Fruit fly (Drosophila melanogaster) whole organism: ENCODE results near the gene CG8036.

Experiments used
- CG8478 ChIP-seq: fragments of >200 bp; optimal IDR thresholded peaks from 2 replicates; lab custom pipeline; 2018; ENCODE audit warnings: inconsistent platforms
- EcR ChIP-seq, 2 experiments: fragments of >200 bp; optimal IDR thresholded peaks; 2 replicates each; lab custom pipeline; 2017; ENCODE audit warnings: missing biosample characterization in 2 of 2, missing genetic modification characterization in 2 of 2, missing genetic modification reagents in 2 of 2
- pan ChIP-seq: fragments of >200 bp; optimal IDR thresholded peaks from 2 replicates; lab custom pipeline; 2017
- usp ChIP-seq: fragments of >200 bp; optimal IDR thresholded peaks from 2 replicates; lab custom pipeline; 2017; ENCODE audit warnings: missing biosample characterization, missing genetic modification characterization, mixed read lengths

DNA sequence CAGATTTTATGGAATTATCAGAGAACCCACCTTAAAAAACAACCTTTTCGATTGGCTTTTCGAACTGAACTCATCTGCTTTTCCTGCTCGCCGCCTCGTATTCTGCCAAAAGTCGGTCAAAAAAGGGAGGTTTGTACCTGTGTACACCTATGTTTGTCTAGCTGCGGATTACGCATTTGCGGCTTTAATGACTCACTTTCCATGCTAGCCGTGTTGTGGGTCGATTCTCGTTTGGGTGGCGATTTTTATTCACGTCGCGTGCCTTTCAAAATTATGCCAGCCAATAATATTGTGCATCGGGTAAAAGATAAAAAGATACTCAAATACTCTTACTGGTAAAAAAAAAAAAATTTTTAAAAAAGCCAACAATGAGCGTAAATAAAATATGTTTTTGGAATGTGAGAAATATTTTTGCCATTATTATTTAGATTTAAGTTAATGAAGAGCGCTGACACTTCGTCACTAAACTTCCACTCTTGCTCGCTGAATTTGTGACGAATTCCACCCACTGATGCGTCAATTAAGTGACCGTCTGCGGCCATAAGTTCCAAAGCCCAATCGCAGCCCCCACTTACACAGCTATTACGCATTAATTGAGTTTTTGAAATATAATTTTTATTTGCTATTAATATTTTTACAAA lies 22.0 kb upstream of the CG8036 start, which contains the start of gene Cyp313b1:
- TF ChIP-seq usp (no peak), pan (no peak), CG8478 (lab: Kevin White, UChicago) (no peak), EcR (GFP tag; optimal IDR thresholded peaks at IDR 0.05; lab: Kevin White, UChicago) (no peak)
